Worm (Caenorhabditis elegans) whole organism, late embryonic: ENCODE measurements around the gene K12H4.3.

Experiments
- C08G9.2 ChIP-seq: sonication (generic microtip); optimal IDR thresholded peaks from 2 replicates; lab custom pipeline; 2016; ENCODE audit warnings: mild to moderate bottlenecking, missing genetic modification characterization, moderate library complexity, missing compliant biosample characterization
- F13H6.1 ChIP-seq: sonication (generic microtip); optimal IDR thresholded peaks from 2 replicates; lab custom pipeline; 2016; ENCODE audit warnings: missing genetic modification characterization, missing compliant biosample characterization
- K02D7.2 ChIP-seq: sonication (generic microtip); optimal IDR thresholded peaks from 2 replicates; lab custom pipeline; 2017; ENCODE audit warnings: mild to moderate bottlenecking, missing genetic modification characterization, missing compliant biosample characterization
- T23F11.4 ChIP-seq: fragments of 200-800 bp; sonication (Bioruptor generic); optimal IDR thresholded peaks from 2 replicates; lab custom pipeline; 2018; ENCODE audit warnings: mild to moderate bottlenecking, missing genetic modification characterization, missing compliant biosample characterization
- ceh-18 ChIP-seq: sonication (generic microtip); optimal IDR thresholded peaks from 2 replicates; lab custom pipeline; 2016; ENCODE audit warnings: missing genetic modification characterization, missing compliant biosample characterization
- ceh-30 ChIP-seq: fragments of 150-350 bp; optimal IDR thresholded peaks from 2 replicates; lab custom pipeline; 2014; ENCODE audit warnings: missing biosample characterization, missing genetic modification characterization
- ceh-31 ChIP-seq: sonication (generic microtip); optimal IDR thresholded peaks from 2 replicates; lab custom pipeline; 2016; ENCODE audit warnings: missing genetic modification characterization, missing compliant biosample characterization
- ceh-45 ChIP-seq: fragments of 200-800 bp; sonication (Bioruptor generic); IDR thresholded peaks from 2 replicates; pipeline ENCODE4 v1.3.6; 2022; ENCODE audit warnings: missing genetic modification reagents, missing genetic modification characterization, missing compliant biosample characterization
- che-1 ChIP-seq: sonication (generic microtip); optimal IDR thresholded peaks from 2 replicates; lab custom pipeline; 2016; ENCODE audit warnings: mild to moderate bottlenecking, missing genetic modification characterization, missing compliant biosample characterization
- elt-2 ChIP-seq: sonication (generic microtip); optimal IDR thresholded peaks from 2 replicates; lab custom pipeline; 2016; ENCODE audit warnings: missing genetic modification reagents, missing genetic modification characterization, missing compliant biosample characterization
- elt-4 ChIP-seq: sonication (generic microtip); optimal IDR thresholded peaks from 2 replicates; lab custom pipeline; 2016; ENCODE audit warnings: missing genetic modification characterization, missing compliant biosample characterization
- ets-4 ChIP-seq: sonication (generic microtip); optimal IDR thresholded peaks from 2 replicates; lab custom pipeline; 2016; ENCODE audit warnings: missing genetic modification characterization, missing compliant biosample characterization
- eyg-1 ChIP-seq: sonication (generic microtip); optimal IDR thresholded peaks from 2 replicates; lab custom pipeline; 2016; ENCODE audit warnings: missing genotype, missing genetic modification characterization, missing compliant biosample characterization
- fkh-10 ChIP-seq: fragments of 150-350 bp; optimal IDR thresholded peaks from 2 replicates; lab custom pipeline; 2014; ENCODE audit warnings: missing biosample characterization, missing genetic modification reagents, missing genetic modification characterization
- hlh-13 ChIP-seq: fragments of 200-800 bp; sonication (Bioruptor generic); optimal IDR thresholded peaks from 2 replicates; lab custom pipeline; 2018; ENCODE audit warnings: mild to moderate bottlenecking, missing genetic modification characterization, missing compliant biosample characterization
- hlh-30 ChIP-seq: sonication (generic microtip); optimal IDR thresholded peaks from 2 replicates; lab custom pipeline; 2017; ENCODE audit warnings: antibody characterized with exemption, missing genetic modification characterization, missing compliant biosample characterization; ENCODE audit not compliant: insufficient read depth
- hlh-6 ChIP-seq: sonication (generic microtip); optimal IDR thresholded peaks from 2 replicates; lab custom pipeline; 2016; ENCODE audit warnings: missing genotype, missing genetic modification characterization, missing compliant biosample characterization
- hlh-8 ChIP-seq: sonication (generic microtip); optimal IDR thresholded peaks from 2 replicates; lab custom pipeline; 2016; ENCODE audit warnings: missing genotype, missing genetic modification characterization, missing compliant biosample characterization
- lim-6 ChIP-seq: sonication (generic microtip); optimal IDR thresholded peaks from 2 replicates; lab custom pipeline; 2016; ENCODE audit warnings: missing genetic modification characterization, missing compliant biosample characterization
- nfya-1 ChIP-seq: sonication (generic microtip); optimal IDR thresholded peaks from 2 replicates; lab custom pipeline; 2017; ENCODE audit warnings: missing genetic modification characterization, mild to moderate bottlenecking, missing compliant biosample characterization, antibody characterized with exemption, moderate library complexity
- nhr-11 ChIP-seq: fragments of 150-350 bp; optimal IDR thresholded peaks from 2 replicates; lab custom pipeline; 2014; ENCODE audit warnings: missing biosample characterization, missing genetic modification characterization
- odd-2 ChIP-seq: sonication (generic microtip); optimal IDR thresholded peaks from 2 replicates; lab custom pipeline; 2017; ENCODE audit warnings: antibody characterized with exemption, mild to moderate bottlenecking, missing genetic modification characterization, missing compliant biosample characterization
- pag-3 ChIP-seq: sonication (generic microtip); optimal IDR thresholded peaks from 2 replicates; lab custom pipeline; 2016; ENCODE audit warnings: missing compliant biosample characterization, missing genetic modification characterization, borderline replicate concordance
- pha-2 ChIP-seq: sonication (generic microtip); optimal IDR thresholded peaks from 2 replicates; lab custom pipeline; 2017; ENCODE audit warnings: mild to moderate bottlenecking, missing genetic modification characterization, missing compliant biosample characterization
- pha-4 ChIP-seq: fragments of 150-350 bp; optimal IDR thresholded peaks from 2 replicates; lab custom pipeline; 2018; ENCODE audit warnings: missing biosample characterization, missing genetic modification reagents, missing genetic modification characterization
- pqm-1 ChIP-seq: sonication (generic microtip); optimal IDR thresholded peaks from 2 replicates; lab custom pipeline; 2016; ENCODE audit warnings: missing genetic modification characterization, missing compliant biosample characterization
- pros-1 ChIP-seq: fragments of 150-350 bp; optimal IDR thresholded peaks from 2 replicates; lab custom pipeline; 2014; ENCODE audit warnings: missing biosample characterization, missing genetic modification reagents, missing genetic modification characterization
- rnt-1 ChIP-seq: sonication (generic microtip); optimal IDR thresholded peaks from 2 replicates; lab custom pipeline; 2016; ENCODE audit warnings: missing genetic modification characterization, missing compliant biosample characterization
- sox-4 ChIP-seq: sonication (generic microtip); optimal IDR thresholded peaks from 2 replicates; lab custom pipeline; 2017; ENCODE audit warnings: mild to moderate bottlenecking, missing genetic modification characterization, inconsistent platforms, missing compliant biosample characterization
- tbx-2 ChIP-seq: sonication (generic microtip); optimal IDR thresholded peaks from 2 replicates; lab custom pipeline; 2016; ENCODE audit warnings: missing genetic modification characterization, missing compliant biosample characterization
- tbx-7 ChIP-seq: sonication (generic microtip); optimal IDR thresholded peaks from 2 replicates; lab custom pipeline; 2016; ENCODE audit warnings: missing genotype, missing genetic modification characterization, missing compliant biosample characterization
- unc-42 ChIP-seq: sonication (generic microtip); optimal IDR thresholded peaks from 2 replicates; lab custom pipeline; 2016; ENCODE audit warnings: missing genotype, missing genetic modification characterization, missing compliant biosample characterization
- unc-55 ChIP-seq: sonication (generic microtip); optimal IDR thresholded peaks from 2 replicates; lab custom pipeline; 2017; ENCODE audit warnings: missing biosample characterization, missing genetic modification reagents, missing genetic modification characterization

K12H4.3 gene

DNA sequence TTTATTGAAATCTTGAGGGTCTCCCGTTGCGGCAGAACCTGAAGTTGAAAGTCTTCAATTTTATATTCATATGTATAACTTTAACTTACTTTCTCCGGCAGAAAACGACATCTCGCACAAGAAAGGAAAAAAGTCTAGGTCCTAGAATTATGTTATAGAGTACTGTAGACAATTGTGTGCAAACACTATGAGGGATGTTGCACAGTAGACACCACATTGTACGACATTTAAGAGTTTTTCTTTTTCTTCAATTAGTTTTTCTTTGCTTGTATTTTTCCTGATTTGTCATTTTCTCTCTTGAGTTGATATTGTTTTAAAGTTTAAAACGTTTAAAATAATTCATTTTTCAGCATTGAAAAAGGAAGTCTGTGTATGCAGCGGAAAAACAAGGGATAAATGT, 39.5 kb downstream of the K12H4.3 start, which contains the start of the genes K06H7.7 and grp-1:
Gene K06H7.7, minus strand, starts transcription at position 121 of the 400 bp plus-strand sequence.
Gene grp-1, plus strand, starts transcription at position 351 of the 400 bp plus-strand sequence.
- TF ChIP-seq ceh-30 (tag; lab: Kevin White, UChicago): peak; percentile 25
- no peak for TF ChIP-seq nhr-11
- no peak for TF ChIP-seq hlh-13 (GFP tag; lab: Kevin White, UChicago)
- peak; percentile 24 for TF ChIP-seq unc-42 (tag; lab: Kevin White, UChicago)
- TF ChIP-seq K02D7.2 (tag; lab: Kevin White, UChicago): no peak
- no peak for TF ChIP-seq che-1 (tag; lab: Kevin White, UChicago)
- TF ChIP-seq elt-4: no peak
- peak; percentile 98 for TF ChIP-seq pros-1
- no peak for TF ChIP-seq sox-4 (tag; lab: Kevin White, UChicago)
- TF ChIP-seq nfya-1 (tag; lab: Kevin White, UChicago): peak; percentile 37
- no peak for TF ChIP-seq hlh-30 (tag; lab: Kevin White, UChicago)
- TF ChIP-seq hlh-6: no peak
- peak; percentile 12 for TF ChIP-seq unc-55 (GFP tag; lab: Kevin White, UChicago)
- TF ChIP-seq T23F11.4 (GFP tag; lab: Kevin White, UChicago): no peak
- TF ChIP-seq C08G9.2 (tag; lab: Kevin White, UChicago): no peak
- TF ChIP-seq, all 69 proteins: peak for 5

DNA sequence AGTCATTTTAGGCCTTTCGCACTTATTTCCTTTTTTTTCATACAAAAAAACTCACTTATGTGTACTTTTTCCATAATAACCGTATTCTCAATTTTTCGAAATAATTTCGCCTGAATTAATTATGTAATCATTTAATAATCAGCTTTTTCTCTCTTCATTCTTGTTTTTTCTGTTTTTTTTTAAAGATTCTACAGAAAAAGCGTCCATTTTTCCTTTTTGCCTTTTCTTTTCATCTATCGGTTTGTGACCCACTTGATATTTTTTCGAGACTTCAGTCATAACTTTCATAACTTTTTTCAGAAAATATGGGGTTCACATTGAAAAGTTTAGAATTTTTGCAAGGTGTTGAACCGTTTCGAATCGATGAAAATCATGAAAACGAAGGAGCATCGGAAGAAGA, 42.4 kb downstream of the K12H4.3 start, which contains the start of gene vms-1:
Gene vms-1, plus strand, starts transcription at position 301 of the 400 bp plus-strand sequence.
- TF ChIP-seq tbx-7 (tag; lab: Kevin White, UChicago): no peak
- TF ChIP-seq ceh-45 (GFP tag; lab: Robert Waterston, UW): no peak
- no peak for TF ChIP-seq nhr-11
- TF ChIP-seq pqm-1: no peak
- no peak for TF ChIP-seq hlh-8
- TF ChIP-seq pag-3: no peak
- TF ChIP-seq pros-1: no peak
- no peak for TF ChIP-seq ceh-18 (tag; lab: Kevin White, UChicago)
- TF ChIP-seq odd-2 (tag; lab: Kevin White, UChicago): no peak
- no peak for TF ChIP-seq unc-55 (GFP tag; lab: Kevin White, UChicago)
- no peak for TF ChIP-seq ceh-30 (tag; lab: Kevin White, UChicago)

DNA sequence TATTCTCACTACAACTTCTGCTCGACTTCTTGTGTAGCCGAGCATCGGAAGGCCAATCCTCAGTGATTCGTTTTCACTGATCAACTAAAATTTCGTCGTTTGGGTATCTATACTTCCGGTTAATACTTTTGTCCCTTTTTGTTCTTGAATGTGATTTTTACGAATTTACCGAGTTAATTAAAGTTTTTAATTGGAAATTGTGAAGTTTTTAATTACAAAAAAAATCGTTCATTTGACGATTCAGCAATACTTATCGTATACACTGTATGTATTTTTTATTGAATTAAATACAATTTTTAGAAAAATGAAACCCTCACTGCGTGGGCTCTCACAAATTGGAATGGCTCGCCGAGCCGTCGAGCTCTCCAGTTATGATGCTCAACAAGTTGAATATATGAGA, 45.6 kb downstream of the K12H4.3 start, which contains the start of gene idi-1:
Gene idi-1, plus strand, starts transcription at position 301 of the 400 bp plus-strand sequence.
- TF ChIP-seq hlh-6 (no peak), pros-1 (no peak), ets-4 (tag; lab: Kevin White, UChicago) (no peak), lim-6 (no peak), C08G9.2 (tag; lab: Kevin White, UChicago) (no peak), eyg-1 (no peak), unc-42 (tag; lab: Kevin White, UChicago) (no peak)

DNA sequence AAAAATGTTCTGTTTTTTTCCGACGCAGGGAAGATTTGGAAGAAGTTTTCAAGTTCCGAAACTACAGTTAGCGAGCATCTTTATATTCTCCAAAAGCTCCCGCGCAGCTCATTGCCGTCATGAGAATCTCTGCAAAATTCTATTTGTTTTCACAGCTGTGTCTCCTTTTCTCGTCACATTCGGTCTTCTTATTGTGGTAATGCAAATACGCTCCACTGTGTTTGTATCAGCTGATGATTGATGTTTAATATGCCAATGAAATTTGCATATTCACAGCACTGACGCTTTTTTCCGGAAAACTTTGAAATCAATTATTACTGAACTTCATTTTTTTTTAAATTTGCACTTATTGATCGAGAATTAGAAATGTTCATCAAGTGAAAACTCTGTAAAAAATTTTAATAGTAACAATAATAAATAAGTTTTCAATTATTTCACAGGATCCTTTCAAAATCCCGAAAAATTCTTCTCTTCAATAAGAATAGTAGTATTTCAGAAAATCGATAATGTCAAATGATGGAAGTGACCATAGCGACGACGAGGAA, 47.3 kb downstream of the K12H4.3 start, which contains the start of gene K06H7.2:
Gene K06H7.2, plus strand, starts transcription at position 495 of the 545 bp plus-strand sequence.
- peak; percentile 95 for TF ChIP-seq unc-42 (tag; lab: Kevin White, UChicago)
- peak; percentile 93 for TF ChIP-seq hlh-30 (tag; lab: Kevin White, UChicago)
- TF ChIP-seq ceh-18 (tag; lab: Kevin White, UChicago): peak; percentile 57
- peak; percentile 22 for TF ChIP-seq pha-2
- TF ChIP-seq unc-55 (GFP tag; lab: Kevin White, UChicago): peak; percentile 43
- no peak for TF ChIP-seq rnt-1 (tag; lab: Kevin White, UChicago)
- TF ChIP-seq ceh-31: peak; percentile 48
- TF ChIP-seq fkh-10 (GFP tag; lab: Kevin White, UChicago): no peak
- no peak for TF ChIP-seq F13H6.1 (tag; lab: Kevin White, UChicago)
- no peak for TF ChIP-seq pha-4 (tag; lab: Kevin White, UChicago)
- peak; percentile 22 for TF ChIP-seq elt-2
- no peak for TF ChIP-seq sox-4 (tag; lab: Kevin White, UChicago)
- peak; percentile 27 for TF ChIP-seq tbx-2 (tag; lab: Kevin White, UChicago)
- TF ChIP-seq nfya-1 (tag; lab: Kevin White, UChicago): peak; percentile 53
